Fruit fly (Drosophila melanogaster) whole organism, embryonic: ENCODE data around the gene CG15406.

Source experiments
- CG11560 ChIP-seq: fragments of 200-800 bp; sonication (Bioruptor generic); IDR thresholded peaks from 3 replicates; pipeline ENCODE4 v1.3.6; 2022; ENCODE audit warnings: missing biosample characterization, missing genetic modification characterization
- CG12219 ChIP-seq: fragments of 200-800 bp; sonication (Bioruptor generic); optimal IDR thresholded peaks from 3 replicates; lab custom pipeline; 2018; ENCODE audit warnings: missing biosample characterization, mild to moderate bottlenecking, missing genetic modification characterization
- CG13287 ChIP-seq: fragments of 200-800 bp; sonication (Bioruptor generic); IDR thresholded peaks from 2 replicates; pipeline ENCODE4 v1.3.6; 2022; ENCODE audit warnings: missing biosample characterization, missing genetic modification characterization; ENCODE audit not compliant: partially characterized antibody
- CG14860 ChIP-seq: fragments of 200-800 bp; sonication (Bioruptor generic); IDR thresholded peaks from 3 replicates; pipeline ENCODE4 v1.3.6; 2022; ENCODE audit warnings: missing biosample characterization, missing genetic modification characterization; ENCODE audit not compliant: partially characterized antibody
- CG15514 ChIP-seq: fragments of 200-800 bp; sonication (Bioruptor generic); optimal IDR thresholded peaks from 3 replicates; lab custom pipeline; 2017; ENCODE audit warnings: missing biosample characterization, missing genetic modification characterization, mild to moderate bottlenecking, moderate library complexity, missing genetic modification reagents
- CG1603 ChIP-seq: fragments of 200-800 bp; sonication (Bioruptor generic); optimal IDR thresholded peaks from 2 replicates; lab custom pipeline; 2019; ENCODE audit warnings: missing biosample characterization, mild to moderate bottlenecking, missing genetic modification characterization, moderate library complexity
- CG16813 ChIP-seq: fragments of 200-800 bp; sonication (Bioruptor generic); IDR thresholded peaks from 3 replicates; pipeline ENCODE4 v1.3.6; 2022; ENCODE audit warnings: missing biosample characterization, missing genetic modification characterization; ENCODE audit not compliant: partially characterized antibody
- CG17829 ChIP-seq: fragments of 200-800 bp; optimal IDR thresholded peaks from 2 replicates; lab custom pipeline; 2019; ENCODE audit warnings: missing biosample characterization, mild to moderate bottlenecking, missing genetic modification characterization, moderate library complexity
- CG2202 ChIP-seq: fragments of 200-800 bp; sonication (Bioruptor generic); optimal IDR thresholded peaks from 2 replicates; lab custom pipeline; 2018; ENCODE audit warnings: missing biosample characterization, mild to moderate bottlenecking, missing genetic modification characterization
- CG30403 ChIP-seq: fragments of 200-800 bp; sonication (Bioruptor generic); optimal IDR thresholded peaks from 3 replicates; lab custom pipeline; 2016; ENCODE audit warnings: missing biosample characterization, missing genetic modification characterization
- CG3726 ChIP-seq: fragments of 200-800 bp; sonication (Bioruptor generic); IDR thresholded peaks from 3 replicates; pipeline ENCODE4, ENCODE4 v1.3.6; 2022; ENCODE audit warnings: missing biosample characterization, missing genetic modification characterization
- CG3995 ChIP-seq: fragments of 200-800 bp; sonication (Bioruptor generic); optimal IDR thresholded peaks from 3 replicates; lab custom pipeline; 2016; ENCODE audit warnings: missing biosample characterization, missing genetic modification characterization
- CG4707 ChIP-seq: fragments of 200-800 bp; sonication (Bioruptor generic); optimal IDR thresholded peaks from 2 replicates; lab custom pipeline; 2018; ENCODE audit warnings: missing biosample characterization, mild to moderate bottlenecking, missing genetic modification characterization, moderate library complexity
- CG6854 ChIP-seq: fragments of 200-800 bp; sonication (Bioruptor generic); optimal IDR thresholded peaks from 3 replicates; lab custom pipeline; 2017; ENCODE audit warnings: missing biosample characterization, mild to moderate bottlenecking, missing genetic modification characterization
- CG7839 ChIP-seq: fragments of 200-800 bp; sonication (Bioruptor generic); optimal IDR thresholded peaks from 3 replicates; lab custom pipeline; 2018; ENCODE audit warnings: missing biosample characterization, mild to moderate bottlenecking, missing genetic modification characterization, moderate library complexity
- CG7928 ChIP-seq: fragments of 200-800 bp; sonication (Bioruptor generic); optimal IDR thresholded peaks from 2 replicates; lab custom pipeline; 2017; ENCODE audit warnings: missing biosample characterization, mild to moderate bottlenecking, missing genetic modification characterization
- CG9215 ChIP-seq: fragments of 200-800 bp; sonication (Bioruptor generic); IDR thresholded peaks from 2 replicates; pipeline ENCODE4 v1.3.6; 2022; ENCODE audit warnings: missing biosample characterization, missing genetic modification characterization
- Dll ChIP-seq: fragments of 200-800 bp; sonication (Bioruptor generic); IDR thresholded peaks from 4 replicates; pipeline ENCODE4 v1.3.6; 2022; ENCODE audit warnings: missing biosample characterization, missing genetic modification characterization; ENCODE audit not compliant: partially characterized antibody
- Ets97D ChIP-seq: fragments of 200-800 bp; sonication (Bioruptor generic); optimal IDR thresholded peaks from 3 replicates; lab custom pipeline; 2016; ENCODE audit warnings: missing biosample characterization, missing genetic modification characterization
- HLH4C ChIP-seq: fragments of 200-800 bp; sonication (Bioruptor generic); IDR thresholded peaks from 3 replicates; pipeline ENCODE4 v1.3.6; 2022; ENCODE audit warnings: missing biosample characterization, missing genetic modification characterization; ENCODE audit not compliant: partially characterized antibody
- HmgZ ChIP-seq: fragments of 200-800 bp; sonication (Bioruptor generic); optimal IDR thresholded peaks from 2 replicates; lab custom pipeline; 2018; ENCODE audit warnings: missing biosample characterization, mild to moderate bottlenecking, missing genetic modification characterization
- Lhr ChIP-seq: fragments of 200-800 bp; sonication (Bioruptor generic); optimal IDR thresholded peaks from 3 replicates; lab custom pipeline; 2017; ENCODE audit warnings: mild to moderate bottlenecking, missing biosample characterization, missing genetic modification reagents, missing genetic modification characterization
- MBD-R2 ChIP-seq: fragments of 200-800 bp; sonication (Bioruptor generic); IDR thresholded peaks from 2 replicates; pipeline ENCODE4 v1.3.6; 2022; ENCODE audit warnings: missing biosample characterization, missing genetic modification characterization
- Myb ChIP-seq: fragments of 200-800 bp; sonication (Bioruptor generic); optimal IDR thresholded peaks from 2 replicates; lab custom pipeline; 2016; ENCODE audit warnings: missing biosample characterization, missing genetic modification characterization
- Nf-YC ChIP-seq: fragments of 200-800 bp; optimal IDR thresholded peaks from 3 replicates; lab custom pipeline; 2019; ENCODE audit warnings: missing biosample characterization, mild to moderate bottlenecking, missing genetic modification characterization, moderate library complexity
- NfI ChIP-seq: fragments of 200-800 bp; sonication (Bioruptor generic); optimal IDR thresholded peaks from 3 replicates; lab custom pipeline; 2018; ENCODE audit warnings: missing biosample characterization, mild to moderate bottlenecking, missing genetic modification characterization, moderate library complexity
- Opbp ChIP-seq: fragments of 200-800 bp; sonication (Bioruptor generic); IDR thresholded peaks from 3 replicates; pipeline ENCODE4 v1.3.6; 2022; ENCODE audit warnings: missing biosample characterization, missing genetic modification characterization; ENCODE audit not compliant: partially characterized antibody
- Scr ChIP-seq: fragments of 200-800 bp; sonication (Bioruptor generic); IDR thresholded peaks from 2 replicates; pipeline ENCODE4 v1.3.6; 2022; ENCODE audit warnings: missing biosample characterization, missing genetic modification characterization; ENCODE audit not compliant: partially characterized antibody
- Sin3A ChIP-seq: fragments of >200 bp; optimal IDR thresholded peaks from 2 replicates; lab custom pipeline; 2018
- ac ChIP-seq: fragments of 200-800 bp; sonication (Bioruptor generic); optimal IDR thresholded peaks from 3 replicates; lab custom pipeline; 2017; ENCODE audit warnings: missing biosample characterization, mild to moderate bottlenecking, missing genetic modification characterization
- ase ChIP-seq: fragments of 200-800 bp; sonication (Bioruptor generic); IDR thresholded peaks from 3 replicates; pipeline ENCODE4 v1.3.6; 2022; ENCODE audit warnings: missing biosample characterization, missing genetic modification characterization
- bbx ChIP-seq: fragments of 200-800 bp; sonication (Bioruptor generic); IDR thresholded peaks from 2 replicates; pipeline ENCODE4 v1.3.6; 2022; ENCODE audit warnings: missing biosample characterization, missing genetic modification characterization; ENCODE audit not compliant: partially characterized antibody
- chinmo ChIP-seq: fragments of 200-800 bp; sonication (Bioruptor generic); IDR thresholded peaks from 4 replicates; pipeline ENCODE4 v1.3.6; 2022; ENCODE audit warnings: missing biosample characterization, missing genetic modification characterization; ENCODE audit not compliant: partially characterized antibody
- chn ChIP-seq: fragments of 200-800 bp; sonication (Bioruptor generic); optimal IDR thresholded peaks from 2 replicates; lab custom pipeline; 2016; ENCODE audit warnings: missing biosample characterization, missing genetic modification characterization
- dysf ChIP-seq: fragments of 200-800 bp; sonication (Bioruptor generic); IDR thresholded peaks from 3 replicates; pipeline ENCODE4 v1.3.6; 2022; ENCODE audit warnings: missing biosample characterization, missing genetic modification characterization
- eyg ChIP-seq: fragments of 200-800 bp; sonication (Bioruptor generic); optimal IDR thresholded peaks from 3 replicates; lab custom pipeline; 2016; ENCODE audit warnings: missing biosample characterization, missing genetic modification characterization
- hb ChIP-seq: fragments of 200-800 bp; sonication (Bioruptor generic); IDR thresholded peaks from 3 replicates; pipeline ENCODE4 v1.3.6; 2022; ENCODE audit warnings: missing biosample characterization, missing genetic modification characterization; ENCODE audit not compliant: partially characterized antibody
- lbe ChIP-seq: fragments of 200-800 bp; sonication (Bioruptor generic); optimal IDR thresholded peaks from 2 replicates; lab custom pipeline; 2016; ENCODE audit warnings: missing biosample characterization, mild to moderate bottlenecking, missing genetic modification characterization
- lola ChIP-seq, 3 experiments: fragments of >200 bp in 2 of 3; fragments of 200-800 bp in 1 of 3; sonication (Bioruptor generic) in 1 of 3; optimal IDR thresholded peaks; 2 replicates each; lab custom pipeline; 2017 to 2019; ENCODE audit warnings: missing biosample characterization in 3 of 3, missing genetic modification characterization in 3 of 3, mild to moderate bottlenecking in 1 of 3, moderate library complexity in 1 of 3
- lov ChIP-seq, 2 experiments: fragments of 200-800 bp in 1 of 2; fragments of >200 bp in 1 of 2; sonication (Bioruptor generic) in 1 of 2; IDR thresholded peaks in 1 of 2; optimal IDR thresholded peaks in 1 of 2; 2 replicates in 1 of 2; 3 replicates in 1 of 2; pipeline versions ENCODE4 v1.3.6 to Lab custom; 2017 to 2022; ENCODE audit warnings: missing biosample characterization in 1 of 2, missing genetic modification characterization in 1 of 2
- nerfin-2 ChIP-seq: fragments of 200-800 bp; sonication (Bioruptor generic); IDR thresholded peaks from 2 replicates; pipeline ENCODE4 v1.3.6; 2022; ENCODE audit warnings: missing biosample characterization, missing genetic modification characterization; ENCODE audit not compliant: partially characterized antibody
- phol ChIP-seq: fragments of 200-800 bp; sonication (Bioruptor generic); optimal IDR thresholded peaks from 3 replicates; lab custom pipeline; 2018; ENCODE audit warnings: missing biosample characterization, mild to moderate bottlenecking, missing genetic modification characterization, moderate library complexity
- pita ChIP-seq: fragments of 200-800 bp; sonication (Bioruptor generic); optimal IDR thresholded peaks from 2 replicates; lab custom pipeline; 2017; ENCODE audit warnings: missing biosample characterization, mild to moderate bottlenecking, missing genetic modification characterization
- pzg ChIP-seq: fragments of 200-800 bp; sonication (Bioruptor generic); optimal IDR thresholded peaks from 3 replicates; lab custom pipeline; 2018; ENCODE audit warnings: missing biosample characterization, mild to moderate bottlenecking, missing genetic modification characterization, moderate library complexity
- sc ChIP-seq, 3 experiments: fragments of >200 bp in 2 of 3; fragments of 200-800 bp in 1 of 3; sonication (Bioruptor generic) in 1 of 3; optimal IDR thresholded peaks; 2 replicates in 2 of 3; 3 replicates in 1 of 3; lab custom pipeline; 2017; ENCODE audit warnings: mild to moderate bottlenecking in 1 of 3, missing biosample characterization in 1 of 3, missing genetic modification characterization in 1 of 3, missing genetic modification reagents in 1 of 3
- vfl ChIP-seq: fragments of 200-800 bp; sonication (Bioruptor generic); optimal IDR thresholded peaks from 2 replicates; lab custom pipeline; 2016; ENCODE audit warnings: missing biosample characterization, missing genetic modification characterization
- zen2 ChIP-seq: fragments of 200-800 bp; sonication (Bioruptor generic); IDR thresholded peaks from 3 replicates; pipeline ENCODE4 v1.3.6; 2022; ENCODE audit warnings: missing biosample characterization, missing genetic modification characterization; ENCODE audit not compliant: partially characterized antibody

CG15406 gene

DNA sequence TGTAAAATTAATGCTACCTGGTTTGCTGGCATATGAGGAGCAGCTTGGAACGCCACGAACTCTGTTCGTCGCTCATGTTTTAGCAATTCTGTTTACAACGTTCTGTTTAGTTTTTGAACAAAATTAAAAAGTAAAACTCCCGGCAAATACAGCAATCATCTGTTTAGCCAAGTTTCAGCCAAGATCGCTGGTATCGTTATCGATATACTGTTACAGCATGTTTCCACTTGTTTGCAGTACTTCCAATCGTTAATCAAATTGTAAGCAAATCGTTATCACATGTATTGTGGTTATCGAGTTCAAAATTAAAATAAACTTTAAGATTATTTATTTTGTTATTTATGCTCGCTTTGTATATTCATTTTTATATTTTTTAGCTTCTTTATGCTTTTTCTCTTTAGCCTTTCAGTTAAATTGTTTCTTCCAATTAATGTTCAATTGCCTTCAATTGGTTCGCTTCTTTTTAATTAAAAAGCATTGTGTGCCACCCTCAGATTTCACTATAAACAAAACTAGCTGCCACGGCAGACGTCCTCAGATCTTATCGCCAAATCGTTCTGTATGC lies 10.8 kb downstream of the CG15406 start, which contains the start of the genes Fign and CG8837 (continued):
- TF ChIP-seq Opbp (GFP tag; lab: Robert Waterston, UW) (peak; percentile 77; the same call in 2 of the 3 replicates), zen2 (peak; percentile 82; the same call in 2 of the 3 replicates), phol (tag; lab: Kevin White, UChicago) (no peak), nerfin-2 (GFP tag; lab: Robert Waterston, UW) (peak; percentile 97), CG12219 (no peak), hb (GFP tag; lab: Robert Waterston, UW) (peak; percentile 95), pita (GFP tag; lab: Kevin White, UChicago) (peak; percentile 40), CG3995 (GFP tag; lab: Kevin White, UChicago) (peak; percentile 67), CG2202 (tag; lab: Kevin White, UChicago) (no peak), CG14860 (GFP tag; lab: Robert Waterston, UW) (peak; percentile 91), Scr (peak; percentile 74), sc (optimal IDR thresholded peaks at IDR 0.05; lab: Kevin White, UChicago) (no peak), sc (GFP tag; optimal IDR thresholded peaks at IDR 0.05; lab: Kevin White, UChicago) (no peak), Myb (GFP tag; lab: Kevin White, UChicago) (peak; percentile 72), lov (optimal IDR thresholded peaks at IDR 0.05; lab: Kevin White, UChicago) (no peak), lov (GFP tag; IDR thresholded peaks at IDR 0.05; lab: Robert Waterston, UW) (no peak), HLH4C (GFP tag; lab: Robert Waterston, UW) (peak; percentile 98), CG30403 (no peak), Nf-YC (tag; lab: Kevin White, UChicago) (no peak), CG1603 (tag; lab: Kevin White, UChicago) (peak; percentile 71), CG16813 (GFP tag; lab: Robert Waterston, UW) (peak; percentile 88), lola (GFP tag; optimal IDR thresholded peaks at IDR 0.05; lab: Kevin White, UChicago) (peak in 1 of 3 experiments; percentile 76), ac (GFP tag; lab: Kevin White, UChicago) (no peak), ase (GFP tag; lab: Robert Waterston, UW) (no peak), chn (GFP tag; lab: Kevin White, UChicago) (no peak), dysf (no peak), CG3726 (GFP tag; lab: Robert Waterston, UW) (no peak), CG6854 (no peak), bbx (GFP tag; lab: Robert Waterston, UW) (peak; percentile 87), eyg (GFP tag; lab: Kevin White, UChicago) (no peak), CG15514 (GFP tag; lab: Kevin White, UChicago) (peak; percentile 28), CG7928 (GFP tag; lab: Kevin White, UChicago) (no peak), chinmo (GFP tag; lab: Robert Waterston, UW) (peak; percentile 68; the same call in 1 of the 4 replicates), Dll (GFP tag; lab: Robert Waterston, UW) (peak; percentile 83), CG4707 (GFP tag; lab: Kevin White, UChicago) (no peak), CG11560 (no peak), Ets97D (GFP tag; lab: Kevin White, UChicago) (peak; percentile 43), lbe (GFP tag; lab: Kevin White, UChicago) (no peak), HmgZ (tag; lab: Kevin White, UChicago) (peak; percentile 44), Sin3A (no peak), MBD-R2 (peak; percentile 60), CG13287 (GFP tag; lab: Robert Waterston, UW) (peak; percentile 87), NfI (GFP tag; lab: Kevin White, UChicago) (no peak), CG9215 (GFP tag; lab: Robert Waterston, UW) (no peak), vfl (GFP tag; lab: Kevin White, UChicago) (no peak), Lhr (GFP tag; lab: Kevin White, UChicago) (peak; percentile 42), CG7839 (tag; lab: Kevin White, UChicago) (no peak), CG17829 (tag; lab: Kevin White, UChicago) (no peak), pzg (GFP tag; lab: Kevin White, UChicago) (peak; percentile 73)
